Fruit fly (Drosophila melanogaster): ENCODE data around the gene CG5892.

- TF ChIP-seq CG14711 (tag; optimal IDR thresholded peaks at IDR 0.05) (no peak), cic (GFP tag; optimal IDR thresholded peaks at IDR 0.05) (no peak), toe (GFP tag; optimal IDR thresholded peaks at IDR 0.05) (no peak), Hr96 (GFP tag; optimal IDR thresholded peaks at IDR 0.05) (no peak), tj (GFP tag; optimal IDR thresholded peaks at IDR 0.05) (no peak), CG7045 (GFP tag; optimal IDR thresholded peaks at IDR 0.05) (no peak), ovo (GFP tag; optimal IDR thresholded peaks at IDR 0.05) (no peak), CG5204 (GFP tag; optimal IDR thresholded peaks at IDR 0.05) (no peak)
Observed at dm6 chr3R:21293833-21294232, 51.4 kb downstream of the CG5892 start, which contains the start of gene SIFaR.
